Fruit fly (Drosophila melanogaster) whole organism, embryonic: Measurements from ENCODE around the gene Prosalpha6.

ENCODE experiments used
- Bteb2 ChIP-seq: fragments of 200-800 bp; sonication (Bioruptor generic); optimal IDR thresholded peaks from 2 replicates; lab custom pipeline; 2016; ENCODE audit warnings: missing biosample characterization, missing genetic modification characterization
- CG10431 ChIP-seq: fragments of 200-800 bp; sonication (Bioruptor generic); optimal IDR thresholded peaks from 3 replicates; lab custom pipeline; 2018; ENCODE audit warnings: missing biosample characterization, mild to moderate bottlenecking, missing genetic modification characterization
- CG10959 ChIP-seq: fragments of 200-800 bp; sonication (Bioruptor generic); IDR thresholded peaks from 2 replicates; pipeline ENCODE4 v1.3.6; 2022; ENCODE audit warnings: missing biosample characterization, missing genetic modification characterization
- CG11093 ChIP-seq: fragments of 200-800 bp; sonication (Bioruptor generic); IDR thresholded peaks from 3 replicates; pipeline ENCODE4 v1.3.6; 2022; ENCODE audit warnings: missing biosample characterization, missing genetic modification characterization
- CG11695 ChIP-seq: fragments of 200-800 bp; sonication (Bioruptor generic); IDR thresholded peaks from 3 replicates; pipeline ENCODE4 v1.3.6; 2022; ENCODE audit warnings: missing biosample characterization, missing genetic modification characterization
- CG12236 ChIP-seq: fragments of 200-800 bp; sonication (Bioruptor generic); optimal IDR thresholded peaks from 2 replicates; lab custom pipeline; 2016; ENCODE audit warnings: missing biosample characterization, missing genetic modification characterization
- CG13287 ChIP-seq: fragments of 200-800 bp; sonication (Bioruptor generic); IDR thresholded peaks from 2 replicates; pipeline ENCODE4 v1.3.6; 2022; ENCODE audit warnings: missing biosample characterization, missing genetic modification characterization; ENCODE audit not compliant: partially characterized antibody
- CG16779 ChIP-seq: fragments of 200-800 bp; sonication (Bioruptor generic); IDR thresholded peaks from 2 replicates; pipeline ENCODE4 v1.3.6; 2022; ENCODE audit warnings: missing biosample characterization, missing genetic modification characterization
- CG17802 ChIP-seq: fragments of 200-800 bp; sonication (Bioruptor generic); optimal IDR thresholded peaks from 2 replicates; lab custom pipeline; 2018; ENCODE audit warnings: missing biosample characterization, mild to moderate bottlenecking, missing genetic modification characterization, moderate library complexity
- CG17829 ChIP-seq: fragments of 200-800 bp; optimal IDR thresholded peaks from 2 replicates; lab custom pipeline; 2019; ENCODE audit warnings: missing biosample characterization, mild to moderate bottlenecking, missing genetic modification characterization, moderate library complexity
- CG2202 ChIP-seq: fragments of 200-800 bp; sonication (Bioruptor generic); optimal IDR thresholded peaks from 2 replicates; lab custom pipeline; 2018; ENCODE audit warnings: missing biosample characterization, mild to moderate bottlenecking, missing genetic modification characterization
- CG3726 ChIP-seq: fragments of 200-800 bp; sonication (Bioruptor generic); IDR thresholded peaks from 3 replicates; pipeline ENCODE4, ENCODE4 v1.3.6; 2022; ENCODE audit warnings: missing biosample characterization, missing genetic modification characterization
- CG4730 ChIP-seq: fragments of 200-800 bp; sonication (Bioruptor generic); IDR thresholded peaks from 2 replicates; pipeline ENCODE4 v1.3.6; 2022; ENCODE audit warnings: missing biosample characterization, missing genetic modification characterization
- CG6272 ChIP-seq: fragments of 200-800 bp; sonication (Bioruptor generic); IDR thresholded peaks from 2 replicates; pipeline ENCODE4 v1.3.6; 2022; ENCODE audit warnings: missing biosample characterization, missing genetic modification characterization
- CG6689 ChIP-seq: fragments of 200-800 bp; sonication (Bioruptor generic); IDR thresholded peaks from 2 replicates; pipeline ENCODE4 v1.3.6; 2022; ENCODE audit warnings: missing biosample characterization, missing genetic modification characterization
- CG7271 ChIP-seq: fragments of 200-800 bp; sonication (Bioruptor generic); optimal IDR thresholded peaks from 2 replicates; lab custom pipeline; 2018; ENCODE audit warnings: missing biosample characterization, mild to moderate bottlenecking, missing genetic modification characterization, moderate library complexity
- CG7357 ChIP-seq: fragments of 200-800 bp; sonication (Bioruptor generic); IDR thresholded peaks from 3 replicates; pipeline ENCODE4 v1.3.6; 2022; ENCODE audit warnings: missing biosample characterization, missing genetic modification characterization
- CG7556 ChIP-seq: fragments of 200-800 bp; sonication (Bioruptor generic); optimal IDR thresholded peaks from 2 replicates; lab custom pipeline; 2017; ENCODE audit warnings: missing biosample characterization, mild to moderate bottlenecking, missing genetic modification characterization
- CG7987 ChIP-seq: fragments of 200-800 bp; sonication (Bioruptor generic); optimal IDR thresholded peaks from 2 replicates; lab custom pipeline; 2018; ENCODE audit warnings: missing biosample characterization, mild to moderate bottlenecking, missing genetic modification characterization, moderate library complexity
- CG9609 ChIP-seq: fragments of 200-800 bp; sonication (Bioruptor generic); optimal IDR thresholded peaks from 3 replicates; lab custom pipeline; 2016; ENCODE audit warnings: missing biosample characterization, missing genetic modification characterization
- Chrac-16 ChIP-seq: fragments of 200-800 bp; sonication (Bioruptor generic); optimal IDR thresholded peaks from 3 replicates; lab custom pipeline; 2016; ENCODE audit warnings: missing biosample characterization, missing genetic modification characterization
- CkIIα-i1 ChIP-seq: fragments of 200-800 bp; sonication (Bioruptor generic); IDR thresholded peaks from 2 replicates; pipeline ENCODE4 v1.3.6; 2022; ENCODE audit warnings: missing biosample characterization, missing genetic modification characterization
- Dip3 ChIP-seq: fragments of 200-800 bp; sonication (Bioruptor generic); optimal IDR thresholded peaks from 3 replicates; lab custom pipeline; 2016; ENCODE audit warnings: missing biosample characterization, missing genetic modification characterization
- Dll ChIP-seq: fragments of 200-800 bp; sonication (Bioruptor generic); IDR thresholded peaks from 4 replicates; pipeline ENCODE4 v1.3.6; 2022; ENCODE audit warnings: missing biosample characterization, missing genetic modification characterization; ENCODE audit not compliant: partially characterized antibody
- Drgx ChIP-seq: fragments of 200-800 bp; sonication (Bioruptor generic); IDR thresholded peaks from 2 replicates; pipeline ENCODE4 v1.3.6; 2022; ENCODE audit warnings: missing biosample characterization, missing genetic modification characterization
- ERR ChIP-seq: fragments of 200-800 bp; sonication (Bioruptor generic); optimal IDR thresholded peaks from 2 replicates; lab custom pipeline; 2016; ENCODE audit warnings: missing biosample characterization, missing genetic modification characterization
- Fer3 ChIP-seq: fragments of 200-800 bp; sonication (Bioruptor generic); optimal IDR thresholded peaks from 2 replicates; lab custom pipeline; 2018; ENCODE audit warnings: missing biosample characterization, mild to moderate bottlenecking, missing genetic modification characterization, moderate library complexity
- Hey ChIP-seq: fragments of 200-800 bp; sonication (Bioruptor generic); optimal IDR thresholded peaks from 3 replicates; lab custom pipeline; 2018; ENCODE audit warnings: missing biosample characterization, mild to moderate bottlenecking, missing genetic modification characterization
- MESR4 ChIP-seq: fragments of 200-800 bp; sonication (Bioruptor generic); optimal IDR thresholded peaks from 2 replicates; lab custom pipeline; 2018; ENCODE audit warnings: missing biosample characterization, mild to moderate bottlenecking, missing genetic modification characterization, moderate library complexity
- Mes4 ChIP-seq: fragments of 200-800 bp; sonication (Bioruptor generic); optimal IDR thresholded peaks from 2 replicates; lab custom pipeline; 2016; ENCODE audit warnings: missing biosample characterization, missing genetic modification characterization
- Myb ChIP-seq: fragments of 200-800 bp; sonication (Bioruptor generic); optimal IDR thresholded peaks from 2 replicates; lab custom pipeline; 2016; ENCODE audit warnings: missing biosample characterization, missing genetic modification characterization
- Sox102F ChIP-seq: fragments of 200-800 bp; sonication (Bioruptor generic); optimal IDR thresholded peaks from 2 replicates; lab custom pipeline; 2018; ENCODE audit warnings: missing biosample characterization, mild to moderate bottlenecking, missing genetic modification characterization, moderate library complexity
- Xrp1 ChIP-seq: fragments of 200-800 bp; sonication (Bioruptor generic); IDR thresholded peaks from 2 replicates; pipeline ENCODE4 v1.3.6; 2022; ENCODE audit warnings: missing biosample characterization, missing genetic modification characterization
- al ChIP-seq: fragments of 200-800 bp; sonication (Bioruptor generic); IDR thresholded peaks from 2 replicates; pipeline ENCODE4 v1.3.6; 2022; ENCODE audit warnings: missing biosample characterization, missing genetic modification characterization
- bcd ChIP-seq: fragments of 200-800 bp; sonication (Bioruptor generic); optimal IDR thresholded peaks from 2 replicates; lab custom pipeline; 2017; ENCODE audit warnings: missing biosample characterization, mild to moderate bottlenecking, missing genetic modification characterization
- bowl ChIP-seq: fragments of 200-800 bp; sonication (Bioruptor generic); IDR thresholded peaks from 2 replicates; pipeline ENCODE4 v1.3.6; 2022; ENCODE audit warnings: missing biosample characterization, missing genetic modification characterization
- corto ChIP-seq: fragments of 200-800 bp; sonication (Bioruptor generic); optimal IDR thresholded peaks from 2 replicates; lab custom pipeline; 2016; ENCODE audit warnings: missing biosample characterization, mild to moderate bottlenecking, missing genetic modification characterization, moderate library complexity
- eve ChIP-seq, 2 experiments: fragments of >200 bp; optimal IDR thresholded peaks; 2 replicates each; lab custom pipeline; 2017; ENCODE audit warnings: missing biosample characterization in 2 of 2, missing genetic modification characterization in 2 of 2
- fd96Cb ChIP-seq: fragments of 200-800 bp; sonication (Bioruptor generic); optimal IDR thresholded peaks from 2 replicates; lab custom pipeline; 2018; ENCODE audit warnings: missing biosample characterization, mild to moderate bottlenecking, missing genetic modification characterization, moderate library complexity
- fu2 ChIP-seq: fragments of 200-800 bp; sonication (Bioruptor generic); optimal IDR thresholded peaks from 2 replicates; lab custom pipeline; 2016; ENCODE audit warnings: missing biosample characterization, missing genetic modification characterization
- gsb ChIP-seq: fragments of 200-800 bp; sonication (Bioruptor generic); IDR thresholded peaks from 2 replicates; pipeline ENCODE4 v1.3.6; 2022; ENCODE audit warnings: missing biosample characterization, missing genetic modification characterization
- hth ChIP-seq: fragments of >200 bp; optimal IDR thresholded peaks from 2 replicates; lab custom pipeline; 2017; ENCODE audit warnings: inconsistent platforms
- jing ChIP-seq: fragments of 200-800 bp; sonication (Bioruptor generic); optimal IDR thresholded peaks from 2 replicates; lab custom pipeline; 2018; ENCODE audit warnings: missing biosample characterization, mild to moderate bottlenecking, missing genetic modification characterization
- ken ChIP-seq: fragments of 200-800 bp; sonication (Bioruptor generic); IDR thresholded peaks from 3 replicates; pipeline ENCODE4 v1.3.6; 2022; ENCODE audit warnings: missing biosample characterization, missing genetic modification characterization
- nom ChIP-seq: fragments of 200-800 bp; sonication (Bioruptor generic); optimal IDR thresholded peaks from 2 replicates; lab custom pipeline; 2017; ENCODE audit warnings: missing biosample characterization, missing genetic modification characterization, mild to moderate bottlenecking, moderate library complexity, missing genetic modification reagents
- pho ChIP-seq: fragments of 200-800 bp; sonication (Bioruptor generic); optimal IDR thresholded peaks from 2 replicates; lab custom pipeline; 2016; ENCODE audit warnings: missing biosample characterization, missing genetic modification characterization
- pum ChIP-seq: fragments of 200-800 bp; sonication (Bioruptor generic); optimal IDR thresholded peaks from 2 replicates; lab custom pipeline; 2016; ENCODE audit warnings: missing biosample characterization, missing genetic modification characterization
- sc ChIP-seq, 3 experiments: fragments of >200 bp in 2 of 3; fragments of 200-800 bp in 1 of 3; sonication (Bioruptor generic) in 1 of 3; optimal IDR thresholded peaks; 2 replicates in 2 of 3; 3 replicates in 1 of 3; lab custom pipeline; 2017; ENCODE audit warnings: mild to moderate bottlenecking in 1 of 3, missing biosample characterization in 1 of 3, missing genetic modification characterization in 1 of 3, missing genetic modification reagents in 1 of 3
- schlank ChIP-seq: fragments of 200-800 bp; sonication (Bioruptor generic); optimal IDR thresholded peaks from 2 replicates; lab custom pipeline; 2018; ENCODE audit warnings: missing biosample characterization, mild to moderate bottlenecking, missing genetic modification characterization
- slou ChIP-seq: fragments of 200-800 bp; sonication (Bioruptor generic); optimal IDR thresholded peaks from 3 replicates; lab custom pipeline; 2016; ENCODE audit warnings: missing biosample characterization, missing genetic modification characterization
- tgo ChIP-seq: fragments of 200-800 bp; sonication (Bioruptor generic); IDR thresholded peaks from 3 replicates; pipeline ENCODE4 v1.3.6; 2022; ENCODE audit warnings: missing biosample characterization, missing genetic modification characterization
- zen ChIP-seq: fragments of 200-800 bp; sonication (Bioruptor generic); optimal IDR thresholded peaks from 3 replicates; lab custom pipeline; 2018; ENCODE audit warnings: missing biosample characterization, mild to moderate bottlenecking, missing genetic modification characterization, moderate library complexity

Prosalpha6 gene

dm6 chr2L:10246785-10247190 lies 25.6 kb downstream of the Prosalpha6 start, which contains the start of gene chico (continued):
- TF ChIP-seq CG10431 = no peak
- peak; percentile 53 for TF ChIP-seq CG17829 (tag; lab: Kevin White, UChicago)
- no peak for TF ChIP-seq Fer3 (tag; lab: Kevin White, UChicago)
- TF ChIP-seq bowl (GFP tag; lab: Robert Waterston, UW) = no peak
- TF ChIP-seq Myb (GFP tag; lab: Kevin White, UChicago) = peak; percentile 90
- TF ChIP-seq tgo (GFP tag; lab: Robert Waterston, UW) = no peak
- TF ChIP-seq CG7556 (GFP tag; lab: Kevin White, UChicago) = no peak
- TF ChIP-seq CG12236 (GFP tag; lab: Kevin White, UChicago) = no peak
- no peak for TF ChIP-seq CG7271 (tag; lab: Kevin White, UChicago)
- no peak for TF ChIP-seq corto (GFP tag; lab: Kevin White, UChicago)
- TF ChIP-seq CG2202 (tag; lab: Kevin White, UChicago) = no peak
- TF ChIP-seq slou (GFP tag; lab: Kevin White, UChicago) = no peak
- TF ChIP-seq CkIIα-i1 (GFP tag; lab: Robert Waterston, UW) = no peak
- TF ChIP-seq CG7987 (GFP tag; lab: Kevin White, UChicago) = peak; percentile 29
- peak; percentile 60 for TF ChIP-seq CG13287 (GFP tag; lab: Robert Waterston, UW)
- no peak for TF ChIP-seq CG4730 (GFP tag; lab: Robert Waterston, UW)
- TF ChIP-seq Xrp1 = no peak
- peak in 1 of 2 experiments; percentile 76 for TF ChIP-seq eve (GFP tag; optimal IDR thresholded peaks at IDR 0.05; lab: Kevin White, UChicago)
- TF ChIP-seq ERR (GFP tag; lab: Kevin White, UChicago) = no peak
- TF ChIP-seq hth (lab: Kevin White, UChicago) = no peak
- no peak for TF ChIP-seq CG6689
- no peak for TF ChIP-seq CG9609
- TF ChIP-seq Bteb2 (GFP tag; lab: Kevin White, UChicago) = no peak
- no peak for TF ChIP-seq pho (GFP tag; lab: Kevin White, UChicago)
- TF ChIP-seq Mes4 (GFP tag; lab: Kevin White, UChicago) = no peak
- TF ChIP-seq Dip3 = no peak
- no peak for TF ChIP-seq CG7357 (GFP tag; lab: Robert Waterston, UW)
- no peak for TF ChIP-seq sc (optimal IDR thresholded peaks at IDR 0.05; lab: Kevin White, UChicago)
- TF ChIP-seq sc (GFP tag; optimal IDR thresholded peaks at IDR 0.05; lab: Kevin White, UChicago) = no peak
- TF ChIP-seq Dll (GFP tag; lab: Robert Waterston, UW) = peak; percentile 58; the same call in 2 of the 4 replicates
- no peak for TF ChIP-seq CG11695
- TF ChIP-seq bcd (GFP tag; lab: Kevin White, UChicago) = no peak
- TF ChIP-seq nom = no peak
- no peak for TF ChIP-seq Chrac-16 (GFP tag; lab: Kevin White, UChicago)
- TF ChIP-seq zen (tag; lab: Kevin White, UChicago) = no peak
- no peak for TF ChIP-seq fd96Cb
- TF ChIP-seq Hey = no peak
- peak; percentile 79 for TF ChIP-seq MESR4 (GFP tag; lab: Kevin White, UChicago)
- TF ChIP-seq jing = no peak
- TF ChIP-seq al (GFP tag; lab: Robert Waterston, UW) = no peak
- TF ChIP-seq CG17802 (tag; lab: Kevin White, UChicago) = no peak
- TF ChIP-seq fu2 (GFP tag; lab: Kevin White, UChicago) = no peak
- no peak for TF ChIP-seq CG10959
- no peak for TF ChIP-seq gsb
- TF ChIP-seq CG16779 (GFP tag; lab: Robert Waterston, UW) = no peak
- TF ChIP-seq Drgx = no peak
- TF ChIP-seq CG11093 (GFP tag; lab: Robert Waterston, UW) = no peak
- TF ChIP-seq CG6272 (GFP tag; lab: Robert Waterston, UW) = no peak
- TF ChIP-seq pum (GFP tag; lab: Kevin White, UChicago) = no peak
- no peak for TF ChIP-seq Sox102F
- TF ChIP-seq schlank (tag; lab: Kevin White, UChicago) = no peak
- no peak for TF ChIP-seq ken (GFP tag; lab: Robert Waterston, UW)
- no peak for TF ChIP-seq CG3726 (GFP tag; lab: Robert Waterston, UW)
